Worm (Caenorhabditis elegans) whole organism, early embryonic: ENCODE measurements around the gene sru-48.

Experiments used
- ama-1 ChIP-seq: fragments of 150-350 bp; optimal IDR thresholded peaks from 2 replicates; lab custom pipeline; 2014
- flt-1 ChIP-seq: fragments of 200-800 bp; sonication (Bioruptor generic); IDR thresholded peaks from 2 replicates; pipeline ENCODE4 v1.3.6; 2022; ENCODE audit warnings: missing genetic modification characterization, missing compliant biosample characterization
- hmg-4 ChIP-seq: fragments of 200-800 bp; sonication (Bioruptor generic); optimal IDR thresholded peaks from 2 replicates; lab custom pipeline; 2018; ENCODE audit warnings: mild to moderate bottlenecking, missing genetic modification characterization, missing compliant biosample characterization
- hnd-1 ChIP-seq: sonication (generic microtip); optimal IDR thresholded peaks from 2 replicates; lab custom pipeline; 2016; ENCODE audit warnings: missing genetic modification characterization, missing compliant biosample characterization

ce11 chrX:5164054-5164453 is 15.9 kb upstream of the sru-48 start:
- TF ChIP-seq hnd-1 (tag; lab: Kevin White, UChicago) (no peak), ama-1 (lab: Kevin White, UChicago) (no peak), hmg-4 (GFP tag; lab: Kevin White, UChicago) (no peak), flt-1 (GFP tag; lab: Robert Waterston, UW) (no peak)
